Worm (Caenorhabditis elegans) whole organism, L4 larva: ENCODE data around the gene C35C5.8.

Experiments used
- Y105C5A.15 ChIP-seq: fragments of 200-800 bp; sonication (Bioruptor generic); IDR thresholded peaks from 2 replicates; pipeline ENCODE4 v1.3.6; 2022; ENCODE audit warnings: missing genetic modification characterization, missing compliant biosample characterization
- ama-1 ChIP-seq: fragments of 150-350 bp; optimal IDR thresholded peaks from 2 replicates; lab custom pipeline; 2014; ENCODE audit warnings: inconsistent platforms, mixed read lengths
- ceh-20 ChIP-seq: fragments of 200-800 bp; sonication (Bioruptor generic); IDR thresholded peaks from 2 replicates; pipeline ENCODE4 v1.3.6; 2022; ENCODE audit warnings: missing genetic modification reagents, missing genetic modification characterization, missing compliant biosample characterization
- jun-1 ChIP-seq: fragments of 150-350 bp; optimal IDR thresholded peaks from 2 replicates; lab custom pipeline; 2014; ENCODE audit warnings: missing biosample characterization, missing genetic modification reagents, missing genetic modification characterization
- lin-13 ChIP-seq: fragments of 150-350 bp; optimal IDR thresholded peaks from 2 replicates; lab custom pipeline; 2014; ENCODE audit warnings: missing biosample characterization, missing genetic modification reagents, missing genetic modification characterization
- lin-29 ChIP-seq: fragments of 200-800 bp; sonication (Bioruptor generic); IDR thresholded peaks from 2 replicates; pipeline ENCODE4 v1.3.6; 2022; ENCODE audit warnings: missing genetic modification reagents, missing genetic modification characterization, missing compliant biosample characterization
- lsy-2 ChIP-seq, 2 experiments: fragments of 150-350 bp in 1 of 2; sonication (generic microtip) in 1 of 2; optimal IDR thresholded peaks; 2 replicates each; lab custom pipeline; 2014 to 2017; ENCODE audit warnings: missing biosample characterization in 2 of 2, missing genetic modification characterization in 2 of 2
- nhr-237 ChIP-seq: sonication (generic microtip); optimal IDR thresholded peaks from 2 replicates; lab custom pipeline; 2017; ENCODE audit warnings: missing biosample characterization, missing genetic modification characterization
- nhr-25 ChIP-seq: sonication (generic microtip); optimal IDR thresholded peaks from 2 replicates; lab custom pipeline; 2017; ENCODE audit warnings: missing genetic modification characterization, mild to moderate bottlenecking, missing compliant biosample characterization, antibody characterized with exemption, moderate library complexity, borderline replicate concordance; ENCODE audit not compliant: insufficient read depth
- sdz-12 ChIP-seq: fragments of 200-800 bp; sonication (Bioruptor generic); optimal IDR thresholded peaks from 2 replicates; lab custom pipeline; 2018; ENCODE audit warnings: mild to moderate bottlenecking, missing genetic modification characterization, missing compliant biosample characterization

- no peak for TF ChIP-seq jun-1 (tag; lab: Kevin White, UChicago)
- no peak for TF ChIP-seq ceh-20
- no peak for TF ChIP-seq ama-1
- no peak for TF ChIP-seq lin-13
- no peak for TF ChIP-seq sdz-12 (GFP tag; lab: Kevin White, UChicago)
- TF ChIP-seq lin-29, result no peak
- TF ChIP-seq Y105C5A.15 (GFP tag; lab: Robert Waterston, UW), result no peak
- no peak for TF ChIP-seq nhr-25 (tag; lab: Kevin White, UChicago)
- no peak for TF ChIP-seq lsy-2 (tag; optimal IDR thresholded peaks at IDR 0.05; lab: Kevin White, UChicago)
- no peak for TF ChIP-seq nhr-237 (tag; lab: Kevin White, UChicago)
These were observed 38.3 kb downstream of the C35C5.8 start for ce11 chrX:11571714-11572113.
